Fruit fly (Drosophila melanogaster): Measurements from ENCODE around the gene Orc2.

dm6 chr3R:13980956-13981355 lies 16.3 kb downstream of the Orc2 start:
- TF ChIP-seq OdsH (GFP tag; optimal IDR thresholded peaks at IDR 0.05) = no peak
- no peak for TF ChIP-seq CG11762 (GFP tag; optimal IDR thresholded peaks at IDR 0.05; ENCODE audit: insufficient read depth)
- TF ChIP-seq Gug (GFP tag; IDR thresholded peaks at IDR 0.05) = no peak
- TF ChIP-seq net (GFP tag; optimal IDR thresholded peaks at IDR 0.05) = no peak
- no peak for TF ChIP-seq CG6808 (GFP tag; optimal IDR thresholded peaks at IDR 0.05)
- TF ChIP-seq fkh (GFP tag; optimal IDR thresholded peaks at IDR 0.05) = no peak

All from whole organism, prepupa.